Fruit fly (Drosophila melanogaster) whole organism, pupa: ENCODE measurements around the gene Sodh1.

Experiments used
- CG12605 ChIP-seq: fragments of 200-800 bp; sonication (Bioruptor generic); IDR thresholded peaks from 2 replicates; pipeline ENCODE4 v1.3.6; 2022; ENCODE audit warnings: missing biosample characterization, missing genetic modification characterization
- CG14655 ChIP-seq: fragments of 200-800 bp; sonication (Bioruptor generic); optimal IDR thresholded peaks from 3 replicates; lab custom pipeline; 2017; ENCODE audit warnings: mild to moderate bottlenecking, missing biosample characterization, missing genetic modification reagents, missing genetic modification characterization
- CG15710 ChIP-seq: fragments of 200-800 bp; sonication (Bioruptor generic); optimal IDR thresholded peaks from 2 replicates; lab custom pipeline; 2018; ENCODE audit warnings: missing biosample characterization, mild to moderate bottlenecking, missing genetic modification characterization, moderate library complexity
- CG32121 ChIP-seq: fragments of 200-800 bp; sonication (Bioruptor generic); IDR thresholded peaks from 2 replicates; pipeline ENCODE4 v1.3.6; 2022; ENCODE audit warnings: missing biosample characterization, missing genetic modification characterization
- CG34367 ChIP-seq: fragments of 200-800 bp; sonication (Bioruptor generic); optimal IDR thresholded peaks from 2 replicates; lab custom pipeline; 2018; ENCODE audit warnings: missing biosample characterization, mild to moderate bottlenecking, missing genetic modification characterization
- CG4496 ChIP-seq: fragments of 200-800 bp; sonication (Bioruptor generic); IDR thresholded peaks from 3 replicates; pipeline ENCODE4 v1.3.6; 2022; ENCODE audit warnings: missing biosample characterization, missing genetic modification characterization
- CG9948 ChIP-seq: fragments of 200-800 bp; sonication (Bioruptor generic); optimal IDR thresholded peaks from 2 replicates; lab custom pipeline; 2018; ENCODE audit warnings: missing biosample characterization, mild to moderate bottlenecking, missing genetic modification characterization, moderate library complexity
- EcR ChIP-seq: fragments of 200-800 bp; sonication (Bioruptor generic); optimal IDR thresholded peaks from 3 replicates; lab custom pipeline; 2019; ENCODE audit warnings: missing biosample characterization, missing genetic modification characterization, mild to moderate bottlenecking, moderate library complexity, missing genetic modification reagents
- Ets98B ChIP-seq: fragments of 200-800 bp; sonication (Bioruptor generic); IDR thresholded peaks from 2 replicates; pipeline ENCODE4 v1.3.6; 2022; ENCODE audit warnings: missing biosample characterization, missing genetic modification characterization
- Pif1A ChIP-seq: fragments of 200-800 bp; sonication (Bioruptor generic); optimal IDR thresholded peaks from 3 replicates; lab custom pipeline; 2016; ENCODE audit warnings: missing biosample characterization, missing genetic modification characterization
- Snoo ChIP-seq: fragments of 200-800 bp; sonication (Bioruptor generic); optimal IDR thresholded peaks from 3 replicates; lab custom pipeline; 2017; ENCODE audit warnings: missing biosample characterization, mild to moderate bottlenecking, missing genetic modification characterization, inconsistent platforms
- fd96Ca ChIP-seq: fragments of 200-800 bp; sonication (Bioruptor generic); IDR thresholded peaks from 3 replicates; pipeline ENCODE4 v1.3.6; 2022; ENCODE audit warnings: missing biosample characterization, missing genetic modification characterization
- rn ChIP-seq: fragments of 200-800 bp; sonication (Bioruptor generic); IDR thresholded peaks from 2 replicates; pipeline ENCODE4 v1.3.6; 2022; ENCODE audit warnings: missing biosample characterization, missing genetic modification characterization

DNA sequence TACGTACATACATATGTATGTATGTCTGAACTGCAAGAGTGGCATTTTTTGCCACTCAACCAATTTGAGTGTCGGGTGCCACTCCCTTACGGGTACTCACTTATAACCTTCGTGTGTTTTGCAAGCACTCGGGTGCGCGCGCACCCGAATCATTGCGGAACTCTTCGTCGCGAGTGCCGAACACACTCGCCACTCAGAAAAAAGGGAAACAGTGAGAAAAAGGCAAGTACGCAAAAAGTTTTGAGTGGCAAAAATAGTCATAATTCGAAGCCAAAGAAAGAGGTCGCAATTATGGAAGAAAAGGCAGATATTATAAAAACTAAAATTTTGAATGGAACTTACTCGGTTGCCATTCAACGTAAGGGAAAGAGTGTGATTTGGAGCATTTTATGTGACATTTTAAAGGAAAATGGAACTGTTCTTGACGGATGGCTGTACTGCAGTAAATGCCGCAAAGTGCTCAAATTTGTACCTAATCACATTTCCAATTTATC, 38.2 kb downstream of the Sodh1 start:
- TF ChIP-seq Pif1A (GFP tag; lab: Kevin White, UChicago) (peak; percentile 6), CG12605 (no peak), CG32121 (GFP tag; lab: Robert Waterston, UW) (peak; percentile 14; the same call in 1 of the 2 replicates), rn (GFP tag; lab: Robert Waterston, UW) (no peak), CG14655 (GFP tag; lab: Kevin White, UChicago) (no peak), CG15710 (tag; lab: Kevin White, UChicago) (peak; percentile 10), CG4496 (GFP tag; lab: Robert Waterston, UW) (no peak; the same call in 2 of the 3 replicates), Snoo (tag; lab: Kevin White, UChicago) (no peak), CG9948 (tag; lab: Kevin White, UChicago) (no peak), Ets98B (GFP tag; lab: Robert Waterston, UW) (no peak), EcR (no peak), CG34367 (tag; lab: Kevin White, UChicago) (no peak), fd96Ca (no peak; the same call in 2 of the 3 replicates)
